Fruit fly (Drosophila melanogaster) whole organism, pupa: ENCODE measurements around the gene Rcd-1.

Source experiments
- CG13204 ChIP-seq: fragments of 200-800 bp; sonication (Bioruptor generic); optimal IDR thresholded peaks from 2 replicates; lab custom pipeline; 2018; ENCODE audit warnings: missing biosample characterization, mild to moderate bottlenecking, missing genetic modification characterization, moderate library complexity
- CG15710 ChIP-seq: fragments of 200-800 bp; sonication (Bioruptor generic); optimal IDR thresholded peaks from 2 replicates; lab custom pipeline; 2018; ENCODE audit warnings: missing biosample characterization, mild to moderate bottlenecking, missing genetic modification characterization, moderate library complexity
- CG17806 ChIP-seq: fragments of 200-800 bp; sonication (Bioruptor generic); optimal IDR thresholded peaks from 2 replicates; lab custom pipeline; 2018; ENCODE audit warnings: missing biosample characterization, mild to moderate bottlenecking, missing genetic modification characterization, moderate library complexity
- CG8159 ChIP-seq: fragments of 200-800 bp; sonication (Bioruptor generic); optimal IDR thresholded peaks from 3 replicates; lab custom pipeline; 2018; ENCODE audit warnings: missing biosample characterization, mild to moderate bottlenecking, missing genetic modification characterization, moderate library complexity
- CG9948 ChIP-seq: fragments of 200-800 bp; sonication (Bioruptor generic); optimal IDR thresholded peaks from 2 replicates; lab custom pipeline; 2018; ENCODE audit warnings: missing biosample characterization, mild to moderate bottlenecking, missing genetic modification characterization, moderate library complexity
- D1 ChIP-seq: fragments of 200-800 bp; sonication (Bioruptor generic); optimal IDR thresholded peaks from 2 replicates; lab custom pipeline; 2018; ENCODE audit warnings: missing biosample characterization, mild to moderate bottlenecking, missing genetic modification characterization, moderate library complexity
- EcR ChIP-seq: fragments of 200-800 bp; sonication (Bioruptor generic); optimal IDR thresholded peaks from 3 replicates; lab custom pipeline; 2019; ENCODE audit warnings: missing biosample characterization, missing genetic modification characterization, mild to moderate bottlenecking, moderate library complexity, missing genetic modification reagents

DNA sequence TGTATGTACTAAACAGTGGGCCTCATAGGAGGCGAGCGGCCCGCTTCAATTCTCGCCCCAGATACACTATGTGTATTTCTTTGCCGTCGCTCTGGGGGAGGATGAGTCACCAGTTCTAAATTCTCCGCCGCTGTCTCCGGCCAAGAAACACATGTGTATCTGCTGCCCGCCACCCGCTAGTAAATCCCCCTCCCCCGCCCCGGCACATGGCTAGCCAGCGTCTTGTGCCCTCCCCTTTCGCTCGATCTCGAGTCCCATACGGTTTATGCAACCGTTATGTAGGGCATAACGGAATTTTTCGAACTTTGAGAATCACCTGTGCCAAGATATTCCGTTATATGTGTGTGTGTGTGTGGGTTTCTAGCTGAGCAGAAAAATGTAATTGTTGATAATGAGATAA, 32.7 kb upstream of the Rcd-1 start:
- TF ChIP-seq CG9948 (no peak), CG17806 (no peak), EcR (GFP tag; lab: Kevin White, UChicago) (no peak), CG15710 (no peak), CG8159 (tag; lab: Kevin White, UChicago) (no peak), D1 (tag; lab: Kevin White, UChicago) (no peak), CG13204 (peak; percentile 29)
